Comparison of ENCODE assay signal across 2 worm cellular contexts in the genomic region with DNA sequence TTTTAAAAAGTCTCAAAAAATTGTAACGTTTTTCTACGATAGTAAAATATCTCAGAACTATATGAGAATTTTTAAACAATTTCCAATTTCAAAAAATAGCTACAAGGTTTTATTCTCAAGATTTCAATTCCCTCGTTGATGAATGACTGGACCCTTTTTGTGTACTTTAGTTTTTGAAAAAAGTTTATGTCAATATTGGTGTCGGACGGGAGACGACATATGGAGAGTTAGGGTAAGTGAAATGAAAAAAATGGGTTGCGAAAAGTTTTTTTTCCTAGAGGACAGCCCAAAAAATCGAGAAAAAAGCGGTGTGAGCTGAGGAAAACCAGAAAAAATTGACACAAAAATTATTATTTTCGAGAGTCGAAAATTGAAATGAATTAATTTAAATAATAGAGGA.
TF ChIP-seq lines count a peak whose summit lies in the region.

No protein-coding gene starts in this region.

TF ChIP-seq in whole organism, L2 larva, 48 proteins besides CTCF, POLR2A, EP300 and RAD21:
- TF ChIP-seq alr-1 (tag; optimal IDR thresholded peaks at IDR 0.05; lab: Kevin White, UChicago) (no peak), sma-9 (GFP tag; optimal IDR thresholded peaks at IDR 0.05; lab: Kevin White, UChicago) (peak; percentile 3), sma-9 (tag; optimal IDR thresholded peaks at IDR 0.05; lab: Kevin White, UChicago) (no peak)
TF ChIP-seq in whole organism, L2 larva: peak in this region for 1.

TF ChIP-seq in whole organism, L3 larva, 47 proteins besides CTCF, POLR2A, EP300 and RAD21:
- TF ChIP-seq pha-4 (tag; optimal IDR thresholded peaks at IDR 0.05; lab: Kevin White, UChicago) = peak; percentile 93
- TF ChIP-seq ama-1 (optimal IDR thresholded peaks at IDR 0.05; lab: Kevin White, UChicago) = peak; percentile 41
- TF ChIP-seq mdl-1 (tag; optimal IDR thresholded peaks at IDR 0.05; lab: Kevin White, UChicago) = no peak
